Fruit fly (Drosophila melanogaster) whole organism, pupa: ENCODE measurements around the gene Gclm.

ENCODE experiments used
- CG10348 ChIP-seq: fragments of 200-800 bp; sonication (Bioruptor generic); IDR thresholded peaks from 2 replicates; pipeline ENCODE4 v1.3.6; 2022; ENCODE audit warnings: missing biosample characterization, missing genetic modification characterization
- CG12605 ChIP-seq: fragments of 200-800 bp; sonication (Bioruptor generic); IDR thresholded peaks from 2 replicates; pipeline ENCODE4 v1.3.6; 2022; ENCODE audit warnings: missing biosample characterization, missing genetic modification characterization
- CG13204 ChIP-seq: fragments of 200-800 bp; sonication (Bioruptor generic); optimal IDR thresholded peaks from 2 replicates; lab custom pipeline; 2018; ENCODE audit warnings: missing biosample characterization, mild to moderate bottlenecking, missing genetic modification characterization, moderate library complexity
- CG14655 ChIP-seq: fragments of 200-800 bp; sonication (Bioruptor generic); optimal IDR thresholded peaks from 3 replicates; lab custom pipeline; 2017; ENCODE audit warnings: mild to moderate bottlenecking, missing biosample characterization, missing genetic modification reagents, missing genetic modification characterization
- CG15710 ChIP-seq: fragments of 200-800 bp; sonication (Bioruptor generic); optimal IDR thresholded peaks from 2 replicates; lab custom pipeline; 2018; ENCODE audit warnings: missing biosample characterization, mild to moderate bottlenecking, missing genetic modification characterization, moderate library complexity
- CG17806 ChIP-seq: fragments of 200-800 bp; sonication (Bioruptor generic); optimal IDR thresholded peaks from 2 replicates; lab custom pipeline; 2018; ENCODE audit warnings: missing biosample characterization, mild to moderate bottlenecking, missing genetic modification characterization, moderate library complexity
- CG32121 ChIP-seq: fragments of 200-800 bp; sonication (Bioruptor generic); IDR thresholded peaks from 2 replicates; pipeline ENCODE4 v1.3.6; 2022; ENCODE audit warnings: missing biosample characterization, missing genetic modification characterization
- CG34367 ChIP-seq: fragments of 200-800 bp; sonication (Bioruptor generic); optimal IDR thresholded peaks from 2 replicates; lab custom pipeline; 2018; ENCODE audit warnings: missing biosample characterization, mild to moderate bottlenecking, missing genetic modification characterization
- CG4496 ChIP-seq: fragments of 200-800 bp; sonication (Bioruptor generic); IDR thresholded peaks from 3 replicates; pipeline ENCODE4 v1.3.6; 2022; ENCODE audit warnings: missing biosample characterization, missing genetic modification characterization
- CG8159 ChIP-seq: fragments of 200-800 bp; sonication (Bioruptor generic); optimal IDR thresholded peaks from 3 replicates; lab custom pipeline; 2018; ENCODE audit warnings: missing biosample characterization, mild to moderate bottlenecking, missing genetic modification characterization, moderate library complexity
- CG8301 ChIP-seq: fragments of 200-800 bp; sonication (Bioruptor generic); optimal IDR thresholded peaks from 2 replicates; lab custom pipeline; 2018; ENCODE audit warnings: missing biosample characterization, mild to moderate bottlenecking, missing genetic modification characterization
- CG9948 ChIP-seq: fragments of 200-800 bp; sonication (Bioruptor generic); optimal IDR thresholded peaks from 2 replicates; lab custom pipeline; 2018; ENCODE audit warnings: missing biosample characterization, mild to moderate bottlenecking, missing genetic modification characterization, moderate library complexity
- D1 ChIP-seq: fragments of 200-800 bp; sonication (Bioruptor generic); optimal IDR thresholded peaks from 2 replicates; lab custom pipeline; 2018; ENCODE audit warnings: missing biosample characterization, mild to moderate bottlenecking, missing genetic modification characterization, moderate library complexity
- EcR ChIP-seq: fragments of 200-800 bp; sonication (Bioruptor generic); optimal IDR thresholded peaks from 3 replicates; lab custom pipeline; 2019; ENCODE audit warnings: missing biosample characterization, missing genetic modification characterization, mild to moderate bottlenecking, moderate library complexity, missing genetic modification reagents
- Ets98B ChIP-seq: fragments of 200-800 bp; sonication (Bioruptor generic); IDR thresholded peaks from 2 replicates; pipeline ENCODE4 v1.3.6; 2022; ENCODE audit warnings: missing biosample characterization, missing genetic modification characterization
- Pif1A ChIP-seq: fragments of 200-800 bp; sonication (Bioruptor generic); optimal IDR thresholded peaks from 3 replicates; lab custom pipeline; 2016; ENCODE audit warnings: missing biosample characterization, missing genetic modification characterization
- Pif1B ChIP-seq: fragments of 200-800 bp; sonication (Bioruptor generic); optimal IDR thresholded peaks from 3 replicates; lab custom pipeline; 2016; ENCODE audit warnings: missing biosample characterization, missing genetic modification characterization
- Snoo ChIP-seq: fragments of 200-800 bp; sonication (Bioruptor generic); optimal IDR thresholded peaks from 3 replicates; lab custom pipeline; 2017; ENCODE audit warnings: missing biosample characterization, mild to moderate bottlenecking, missing genetic modification characterization, inconsistent platforms
- fd96Ca ChIP-seq: fragments of 200-800 bp; sonication (Bioruptor generic); IDR thresholded peaks from 3 replicates; pipeline ENCODE4 v1.3.6; 2022; ENCODE audit warnings: missing biosample characterization, missing genetic modification characterization
- gl ChIP-seq: fragments of 200-800 bp; sonication (Bioruptor generic); optimal IDR thresholded peaks from 2 replicates; lab custom pipeline; 2018; ENCODE audit warnings: missing biosample characterization, mild to moderate bottlenecking, missing genetic modification characterization
- rn ChIP-seq: fragments of 200-800 bp; sonication (Bioruptor generic); IDR thresholded peaks from 2 replicates; pipeline ENCODE4 v1.3.6; 2022; ENCODE audit warnings: missing biosample characterization, missing genetic modification characterization

The Gclm gene

dm6 chr3R:22726771-22727455, 40.6 kb upstream of the Gclm start, which contains the start of gene CG45049:
Gene CG45049, plus strand, starts transcription at chr3R:22726967.
- TF ChIP-seq Pif1A (GFP tag; lab: Kevin White, UChicago) = no peak

dm6 chr3R:22726031-22726770, 39.9 kb upstream of the Gclm start, which contains the start of gene RNF220:
Gene RNF220, minus strand, starts transcription at chr3R:22726414.
- no peak for TF ChIP-seq CG13204 (GFP tag; lab: Kevin White, UChicago)
- TF ChIP-seq CG15710 = peak; percentile 2
- TF ChIP-seq CG14655 = peak; percentile 41
- TF ChIP-seq CG8159 (tag; lab: Kevin White, UChicago) = peak; percentile 25
- TF ChIP-seq Snoo (tag; lab: Kevin White, UChicago) = peak; percentile 1
- 0 out of 3 replicates have a peak, but pooled peaks have one; percentile 29 for TF ChIP-seq CG4496 (GFP tag; lab: Robert Waterston, UW)
- TF ChIP-seq rn (GFP tag; lab: Robert Waterston, UW) = no peak

dm6 chr3R:22724149-22724973, 38.1 kb upstream of the Gclm start, which contains the start of gene Irp-1A:
Gene Irp-1A, minus strand, starts transcription at chr3R:22724587.
- TF ChIP-seq Pif1B (GFP tag; lab: Kevin White, UChicago) = peak; percentile 38
- peak; percentile 45 for TF ChIP-seq Snoo (tag; lab: Kevin White, UChicago)
- peak; percentile 67 for TF ChIP-seq CG15710
- peak; percentile 72 for TF ChIP-seq CG8301 (tag; lab: Kevin White, UChicago)
- TF ChIP-seq CG8159 (tag; lab: Kevin White, UChicago) = peak; percentile 77
- TF ChIP-seq fd96Ca (GFP tag; lab: Robert Waterston, UW) = no peak
- no peak for TF ChIP-seq D1 (tag; lab: Kevin White, UChicago)
- peak; percentile 86 for TF ChIP-seq CG12605 (GFP tag; lab: Robert Waterston, UW)
- TF ChIP-seq EcR (GFP tag; lab: Kevin White, UChicago) = peak; percentile 86
- TF ChIP-seq CG34367 (tag; lab: Kevin White, UChicago) = peak; percentile 51
- TF ChIP-seq CG13204 (GFP tag; lab: Kevin White, UChicago) = no peak
- TF ChIP-seq CG4496 (GFP tag; lab: Robert Waterston, UW) = peak; percentile 48; the same call in 2 of the 3 replicates
- peak; percentile 71 for TF ChIP-seq Ets98B (GFP tag; lab: Robert Waterston, UW)
- TF ChIP-seq Pif1A (GFP tag; lab: Kevin White, UChicago) = peak; percentile 2
- no peak for TF ChIP-seq rn (GFP tag; lab: Robert Waterston, UW)
- TF ChIP-seq CG9948 (tag; lab: Kevin White, UChicago) = peak; percentile 73
- peak; percentile 66 for TF ChIP-seq CG14655
- TF ChIP-seq CG17806 (tag; lab: Kevin White, UChicago) = peak; percentile 72
- peak; percentile 72; the same call in 1 of the 2 replicates for TF ChIP-seq CG32121 (GFP tag; lab: Robert Waterston, UW)
- TF ChIP-seq gl = peak; percentile 12
- TF ChIP-seq CG10348 = no peak

- TF ChIP-seq Ets98B (GFP tag; lab: Robert Waterston, UW) (peak; percentile 66), CG9948 (tag; lab: Kevin White, UChicago) (peak; percentile 62), Pif1A (GFP tag; lab: Kevin White, UChicago) (peak; percentile 83), CG34367 (tag; lab: Kevin White, UChicago) (peak; percentile 68), CG12605 (GFP tag; lab: Robert Waterston, UW) (peak; percentile 76; the same call in 1 of the 2 replicates), CG17806 (tag; lab: Kevin White, UChicago) (peak; percentile 62), CG32121 (GFP tag; lab: Robert Waterston, UW) (peak; percentile 61), gl (peak; percentile 84), fd96Ca (GFP tag; lab: Robert Waterston, UW) (peak; percentile 57; the same call in 2 of the 3 replicates), CG13204 (GFP tag; lab: Kevin White, UChicago) (peak; percentile 86), CG4496 (GFP tag; lab: Robert Waterston, UW) (peak; percentile 80; the same call in 2 of the 3 replicates), CG8301 (tag; lab: Kevin White, UChicago) (peak; percentile 72), rn (GFP tag; lab: Robert Waterston, UW) (peak; percentile 48; the same call in 1 of the 2 replicates), CG15710 (peak; percentile 81), CG10348 (no peak), Pif1B (GFP tag; lab: Kevin White, UChicago) (peak; percentile 66), CG14655 (peak; percentile 86), EcR (GFP tag; lab: Kevin White, UChicago) (peak; percentile 5), D1 (tag; lab: Kevin White, UChicago) (no peak), Snoo (tag; lab: Kevin White, UChicago) (peak; percentile 59), CG8159 (tag; lab: Kevin White, UChicago) (peak; percentile 80)
These were observed 34.5 kb upstream of the Gclm start, which contains the start of gene wge for dm6 chr3R:22720808-22721306. Gene wge, minus strand, starts transcription at chr3R:22721150.
